Worm (Caenorhabditis elegans) whole organism, L2 larva: ENCODE data around the gene idpc-1.

Source experiments
- aly-2 ChIP-seq: fragments of 150-350 bp; optimal IDR thresholded peaks from 2 replicates; lab custom pipeline; 2014; ENCODE audit warnings: missing biosample characterization, missing genetic modification characterization
- unc-62 ChIP-seq: fragments of 150-350 bp; optimal IDR thresholded peaks from 2 replicates; lab custom pipeline; 2014; ENCODE audit warnings: missing biosample characterization, missing genetic modification reagents, missing genetic modification characterization

DNA sequence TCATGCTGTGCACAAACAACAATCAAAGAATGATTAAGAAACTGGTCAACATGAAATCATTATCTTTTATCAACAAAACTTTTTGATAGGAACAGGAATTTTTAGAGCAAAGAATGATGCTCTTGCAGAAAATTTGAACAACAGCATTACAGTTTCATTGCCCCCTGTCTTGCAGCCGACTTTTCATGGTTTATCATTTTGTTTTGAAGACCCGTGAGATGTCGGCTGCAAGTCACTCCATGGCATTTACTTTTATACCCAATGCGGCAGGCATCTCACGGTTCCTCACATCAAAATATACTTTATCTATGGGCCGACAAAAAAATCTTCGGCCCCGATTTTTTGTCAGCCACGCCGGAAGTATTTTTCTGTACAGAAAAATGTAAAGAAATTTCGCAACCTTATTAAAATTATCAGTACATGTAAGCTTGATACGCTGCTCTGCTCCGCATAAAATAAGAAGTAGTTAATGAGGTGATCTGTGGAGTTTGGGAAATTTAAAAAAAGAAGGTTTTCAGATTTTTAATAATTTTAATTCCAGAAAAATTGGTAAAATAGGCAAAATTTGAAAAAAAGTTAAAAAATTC is 16.5 kb downstream of the idpc-1 start:
- TF ChIP-seq aly-2 (tag; lab: Kevin White, UChicago), result no peak
- no peak for TF ChIP-seq unc-62 (GFP tag; lab: Kevin White, UChicago)
